Fruit fly (Drosophila melanogaster): Measurements from ENCODE around the gene CG32277.

CG32277 gene

dm6 chr3L:3224740-3225719 lies 19.8 kb upstream of the CG32277 start, which contains the start of gene Larp4B (continued):
- TF ChIP-seq CG8765 (GFP tag; IDR thresholded peaks at IDR 0.05) (no peak), CG14014 (GFP tag; IDR thresholded peaks at IDR 0.05) (0 out of 2 replicates have a peak, but pooled peaks have one; percentile 27), phol (tag; optimal IDR thresholded peaks at IDR 0.05) (peak; percentile 54), chm (GFP tag; IDR thresholded peaks at IDR 0.05) (no peak), pho (GFP tag; optimal IDR thresholded peaks at IDR 0.05) (no peak), CG13775 (GFP tag; optimal IDR thresholded peaks at IDR 0.05) (peak; percentile 37), fd64A (GFP tag; optimal IDR thresholded peaks at IDR 0.05) (no peak), cad (GFP tag; optimal IDR thresholded peaks at IDR 0.05) (no peak), Sox100B (GFP tag; optimal IDR thresholded peaks at IDR 0.05) (no peak), CG14667 (GFP tag; IDR thresholded peaks at IDR 0.05) (no peak), CG8478 (optimal IDR thresholded peaks at IDR 0.05) (peak; percentile 56), seq (GFP tag; IDR thresholded peaks at IDR 0.05) (no peak), Hr51 (GFP tag; optimal IDR thresholded peaks at IDR 0.05) (no peak), kah (GFP tag; optimal IDR thresholded peaks at IDR 0.05) (peak; percentile 94), CG9932 (GFP tag; IDR thresholded peaks at IDR 0.05) (peak; percentile 50), CG31388 (GFP tag; optimal IDR thresholded peaks at IDR 0.05) (no peak), CG6654 (GFP tag; optimal IDR thresholded peaks at IDR 0.05) (no peak), ems (GFP tag; optimal IDR thresholded peaks at IDR 0.05) (no peak), mld (GFP tag; IDR thresholded peaks at IDR 0.05; ENCODE audit: partially characterized antibody) (0 out of 3 replicates have a peak, but pooled peaks have one; percentile 39), gcm (GFP tag; optimal IDR thresholded peaks at IDR 0.05) (no peak), CG17328 (GFP tag; IDR thresholded peaks at IDR 0.05) (no peak), dpn (GFP tag; optimal IDR thresholded peaks at IDR 0.05) (no peak), CG6272 (GFP tag; IDR thresholded peaks at IDR 0.05) (no peak), nmo (GFP tag; optimal IDR thresholded peaks at IDR 0.05) (peak; percentile 25), tx (GFP tag; optimal IDR thresholded peaks at IDR 0.05) (no peak), Antp (GFP tag; optimal IDR thresholded peaks at IDR 0.05) (no peak), CG33213 (GFP tag; optimal IDR thresholded peaks at IDR 0.05) (peak; percentile 80), prd (optimal IDR thresholded peaks at IDR 0.05) (no peak), prd (GFP tag; IDR thresholded peaks at IDR 0.05) (no peak), CG6175 (GFP tag; IDR thresholded peaks at IDR 0.05) (no peak), CG9437 (GFP tag; optimal IDR thresholded peaks at IDR 0.05) (peak; percentile 46), CG18599 (GFP tag; optimal IDR thresholded peaks at IDR 0.05) (no peak), pan (optimal IDR thresholded peaks at IDR 0.05) (no peak), pan (GFP tag; optimal IDR thresholded peaks at IDR 0.05 in 1 of 2, IDR thresholded peaks at IDR 0.05 in 1 of 2) (no peak), pzg (GFP tag; optimal IDR thresholded peaks at IDR 0.05) (peak; percentile 89), CG11456 (GFP tag; IDR thresholded peaks at IDR 0.05) (no peak), crp (GFP tag; optimal IDR thresholded peaks at IDR 0.05) (peak in 1 of 2 experiments; percentile 40), CG13123 (GFP tag; optimal IDR thresholded peaks at IDR 0.05) (no peak), Scr (GFP tag; IDR thresholded peaks at IDR 0.05; ENCODE audit: partially characterized antibody) (peak; percentile 72), p53 (GFP tag; optimal IDR thresholded peaks at IDR 0.05) (peak; percentile 51), CG2712 (tag; optimal IDR thresholded peaks at IDR 0.05) (peak; percentile 19), Dbx (GFP tag; IDR thresholded peaks at IDR 0.05) (peak; percentile 44; the same call in 1 of the 3 replicates), inv (GFP tag; IDR thresholded peaks at IDR 0.05; ENCODE audit: partially characterized antibody) (peak; percentile 59; the same call in 1 of the 2 replicates), CG10565 (GFP tag; optimal IDR thresholded peaks at IDR 0.05) (no peak), cg (GFP tag; optimal IDR thresholded peaks at IDR 0.05) (no peak), E2f2 (GFP tag; IDR thresholded peaks at IDR 0.05) (peak; percentile 79), gt (GFP tag; IDR thresholded peaks at IDR 0.05) (no peak), B-H1 (GFP tag; IDR thresholded peaks at IDR 0.05) (no peak), run (tag; optimal IDR thresholded peaks at IDR 0.05) (no peak)

Data from whole organism, embryonic.